Fruit fly (Drosophila melanogaster) whole organism, embryonic: Measurements from ENCODE around the gene Rchy1.

Experiments used
- Ada2b ChIP-seq: fragments of 200-800 bp; sonication (Bioruptor generic); IDR thresholded peaks from 2 replicates; pipeline ENCODE4 v1.3.6; 2022; ENCODE audit warnings: missing biosample characterization, missing genetic modification characterization
- Bgb ChIP-seq: fragments of 200-800 bp; sonication (Bioruptor generic); IDR thresholded peaks from 2 replicates; pipeline ENCODE4 v1.3.6; 2022; ENCODE audit warnings: missing biosample characterization, missing genetic modification characterization; ENCODE audit not compliant: partially characterized antibody
- CG10543 ChIP-seq: fragments of 200-800 bp; sonication (Bioruptor generic); optimal IDR thresholded peaks from 3 replicates; lab custom pipeline; 2017; ENCODE audit warnings: missing biosample characterization, mild to moderate bottlenecking, missing genetic modification characterization, moderate library complexity
- CG12299 ChIP-seq: fragments of 200-800 bp; sonication (Bioruptor generic); optimal IDR thresholded peaks from 2 replicates; lab custom pipeline; 2018; ENCODE audit warnings: missing biosample characterization, mild to moderate bottlenecking, missing genetic modification characterization
- CG12659 ChIP-seq: fragments of 200-800 bp; sonication (Bioruptor generic); optimal IDR thresholded peaks from 3 replicates; lab custom pipeline; 2017; ENCODE audit warnings: mild to moderate bottlenecking, missing biosample characterization, missing genetic modification reagents, missing genetic modification characterization
- CG12744 ChIP-seq: fragments of 200-800 bp; sonication (Bioruptor generic); optimal IDR thresholded peaks from 2 replicates; lab custom pipeline; 2016; ENCODE audit warnings: missing biosample characterization, missing genetic modification characterization
- CG13424 ChIP-seq: fragments of 200-800 bp; sonication (Bioruptor generic); optimal IDR thresholded peaks from 2 replicates; lab custom pipeline; 2019; ENCODE audit warnings: missing biosample characterization, mild to moderate bottlenecking, missing genetic modification characterization, moderate library complexity
- CG1647 ChIP-seq: fragments of 200-800 bp; sonication (Bioruptor generic); optimal IDR thresholded peaks from 3 replicates; lab custom pipeline; 2016; ENCODE audit warnings: missing biosample characterization, missing genetic modification characterization
- CG2129 ChIP-seq: fragments of 200-800 bp; sonication (Bioruptor generic); IDR thresholded peaks from 2 replicates; pipeline ENCODE4 v1.3.6; 2022; ENCODE audit warnings: missing biosample characterization, missing genetic modification characterization; ENCODE audit not compliant: partially characterized antibody
- CG3726 ChIP-seq: fragments of 200-800 bp; sonication (Bioruptor generic); IDR thresholded peaks from 3 replicates; pipeline ENCODE4, ENCODE4 v1.3.6; 2022; ENCODE audit warnings: missing biosample characterization, missing genetic modification characterization
- CG4707 ChIP-seq: fragments of 200-800 bp; sonication (Bioruptor generic); optimal IDR thresholded peaks from 2 replicates; lab custom pipeline; 2018; ENCODE audit warnings: missing biosample characterization, mild to moderate bottlenecking, missing genetic modification characterization, moderate library complexity
- CG6654 ChIP-seq: fragments of 200-800 bp; sonication (Bioruptor generic); optimal IDR thresholded peaks from 2 replicates; lab custom pipeline; 2017; ENCODE audit warnings: missing biosample characterization, mild to moderate bottlenecking, missing genetic modification characterization
- CG6813 ChIP-seq: fragments of 200-800 bp; sonication (Bioruptor generic); optimal IDR thresholded peaks from 2 replicates; lab custom pipeline; 2017; ENCODE audit warnings: missing biosample characterization, missing genetic modification characterization, mild to moderate bottlenecking, moderate library complexity, missing genetic modification reagents
- CG7271 ChIP-seq: fragments of 200-800 bp; sonication (Bioruptor generic); optimal IDR thresholded peaks from 2 replicates; lab custom pipeline; 2018; ENCODE audit warnings: missing biosample characterization, mild to moderate bottlenecking, missing genetic modification characterization, moderate library complexity
- CG7372 ChIP-seq: fragments of 200-800 bp; sonication (Bioruptor generic); IDR thresholded peaks from 2 replicates; pipeline ENCODE4 v1.3.6; 2022; ENCODE audit warnings: missing biosample characterization, missing genetic modification characterization
- CG7987 ChIP-seq: fragments of 200-800 bp; sonication (Bioruptor generic); optimal IDR thresholded peaks from 2 replicates; lab custom pipeline; 2018; ENCODE audit warnings: missing biosample characterization, mild to moderate bottlenecking, missing genetic modification characterization, moderate library complexity
- CG8290 ChIP-seq, 3 experiments: fragments of 200-800 bp; sonication (Bioruptor generic); optimal IDR thresholded peaks; 2 replicates each; lab custom pipeline; 2016 to 2019; ENCODE audit warnings: missing biosample characterization in 3 of 3, missing genetic modification characterization in 3 of 3, mild to moderate bottlenecking in 2 of 3, moderate library complexity in 1 of 3
- CG8359 ChIP-seq: fragments of 200-800 bp; sonication (Bioruptor generic); optimal IDR thresholded peaks from 2 replicates; lab custom pipeline; 2017; ENCODE audit warnings: missing biosample characterization, mild to moderate bottlenecking, missing genetic modification characterization, borderline replicate concordance
- CG9797 ChIP-seq: fragments of 200-800 bp; sonication (Bioruptor generic); optimal IDR thresholded peaks from 3 replicates; lab custom pipeline; 2018; ENCODE audit warnings: missing biosample characterization, mild to moderate bottlenecking, missing genetic modification characterization
- CG9932 ChIP-seq: fragments of 200-800 bp; sonication (Bioruptor generic); IDR thresholded peaks from 2 replicates; pipeline ENCODE4 v1.3.6; 2022; ENCODE audit warnings: missing biosample characterization, missing genetic modification characterization
- E2f1 ChIP-seq: fragments of 200-800 bp; sonication (Bioruptor generic); IDR thresholded peaks from 2 replicates; pipeline ENCODE4 v1.3.6; 2022; ENCODE audit warnings: missing biosample characterization, missing genetic modification characterization
- Elba2 ChIP-seq: fragments of 200-800 bp; sonication (Bioruptor generic); optimal IDR thresholded peaks from 3 replicates; lab custom pipeline; 2016; ENCODE audit warnings: missing biosample characterization, missing genetic modification characterization
- Ets97D ChIP-seq: fragments of 200-800 bp; sonication (Bioruptor generic); optimal IDR thresholded peaks from 3 replicates; lab custom pipeline; 2016; ENCODE audit warnings: missing biosample characterization, missing genetic modification characterization
- Fer1 ChIP-seq: fragments of 200-800 bp; sonication (Bioruptor generic); optimal IDR thresholded peaks from 2 replicates; lab custom pipeline; 2017; ENCODE audit warnings: missing biosample characterization, mild to moderate bottlenecking, missing genetic modification characterization
- GATAe ChIP-seq: fragments of 200-800 bp; sonication (Bioruptor generic); conservative IDR thresholded peaks from 2 replicates; pipeline ENCODE4 v1.3.6; 2022; ENCODE audit warnings: missing biosample characterization, missing genetic modification characterization
- Hand ChIP-seq: fragments of 200-800 bp; sonication (Bioruptor generic); optimal IDR thresholded peaks from 2 replicates; lab custom pipeline; 2017; ENCODE audit warnings: mild to moderate bottlenecking, missing biosample characterization, missing genetic modification reagents, missing genetic modification characterization
- Lhr ChIP-seq: fragments of 200-800 bp; sonication (Bioruptor generic); optimal IDR thresholded peaks from 3 replicates; lab custom pipeline; 2017; ENCODE audit warnings: mild to moderate bottlenecking, missing biosample characterization, missing genetic modification reagents, missing genetic modification characterization
- MTF-1 ChIP-seq: fragments of 200-800 bp; sonication (Bioruptor generic); optimal IDR thresholded peaks from 2 replicates; lab custom pipeline; 2018; ENCODE audit warnings: missing biosample characterization, mild to moderate bottlenecking, missing genetic modification characterization, borderline replicate concordance
- Med ChIP-seq: fragments of 200-800 bp; sonication (Bioruptor generic); peaks from one replicate; lab custom pipeline; 2016; ENCODE audit warnings: missing biosample characterization, missing genetic modification characterization, mild to moderate bottlenecking, inconsistent platforms, moderate library complexity
- Nf-YC ChIP-seq: fragments of 200-800 bp; optimal IDR thresholded peaks from 3 replicates; lab custom pipeline; 2019; ENCODE audit warnings: missing biosample characterization, mild to moderate bottlenecking, missing genetic modification characterization, moderate library complexity
- Opbp ChIP-seq: fragments of 200-800 bp; sonication (Bioruptor generic); IDR thresholded peaks from 3 replicates; pipeline ENCODE4 v1.3.6; 2022; ENCODE audit warnings: missing biosample characterization, missing genetic modification characterization; ENCODE audit not compliant: partially characterized antibody
- Optix ChIP-seq: fragments of 200-800 bp; sonication (Bioruptor generic); IDR thresholded peaks from 3 replicates; pipeline ENCODE4 v1.3.6; 2022; ENCODE audit warnings: missing biosample characterization, missing genetic modification characterization
- aop ChIP-seq: fragments of 200-800 bp; sonication (Bioruptor generic); IDR thresholded peaks from 2 replicates; pipeline ENCODE4 v1.3.6; 2022; ENCODE audit warnings: missing biosample characterization, missing genetic modification characterization
- ase ChIP-seq: fragments of 200-800 bp; sonication (Bioruptor generic); IDR thresholded peaks from 3 replicates; pipeline ENCODE4 v1.3.6; 2022; ENCODE audit warnings: missing biosample characterization, missing genetic modification characterization
- bowl ChIP-seq: fragments of 200-800 bp; sonication (Bioruptor generic); IDR thresholded peaks from 2 replicates; pipeline ENCODE4 v1.3.6; 2022; ENCODE audit warnings: missing biosample characterization, missing genetic modification characterization
- bsh ChIP-seq, 2 experiments: fragments of 200-800 bp; sonication (Bioruptor generic); optimal IDR thresholded peaks; 2 replicates each; lab custom pipeline; 2017 to 2018; ENCODE audit warnings: mild to moderate bottlenecking in 2 of 2, missing biosample characterization in 2 of 2, missing genetic modification characterization in 2 of 2, moderate library complexity in 1 of 2
- crol ChIP-seq: fragments of 200-800 bp; sonication (Bioruptor generic); IDR thresholded peaks from 2 replicates; pipeline ENCODE4 v1.3.6; 2022; ENCODE audit warnings: missing biosample characterization, missing genetic modification characterization
- fd64A ChIP-seq: fragments of 200-800 bp; sonication (Bioruptor generic); optimal IDR thresholded peaks from 3 replicates; lab custom pipeline; 2018; ENCODE audit warnings: missing biosample characterization, mild to moderate bottlenecking, missing genetic modification characterization
- gce ChIP-seq: fragments of 200-800 bp; sonication (Bioruptor generic); IDR thresholded peaks from 3 replicates; pipeline ENCODE4 v1.3.6; 2022; ENCODE audit warnings: missing biosample characterization, missing genetic modification characterization
- gfzf ChIP-seq: fragments of 200-800 bp; sonication (Bioruptor generic); optimal IDR thresholded peaks from 2 replicates; lab custom pipeline; 2016; ENCODE audit warnings: missing biosample characterization, mild to moderate bottlenecking, missing genetic modification characterization, moderate library complexity
- insv ChIP-seq, 2 experiments: fragments of 200-800 bp; sonication (Bioruptor generic); optimal IDR thresholded peaks; 3 replicates each; lab custom pipeline; 2016 to 2018; ENCODE audit warnings: missing biosample characterization in 2 of 2, missing genetic modification characterization in 2 of 2
- inv ChIP-seq: fragments of 200-800 bp; sonication (Bioruptor generic); IDR thresholded peaks from 2 replicates; pipeline ENCODE4 v1.3.6; 2022; ENCODE audit warnings: missing biosample characterization, missing genetic modification characterization; ENCODE audit not compliant: partially characterized antibody
- kah ChIP-seq: fragments of 200-800 bp; sonication (Bioruptor generic); optimal IDR thresholded peaks from 2 replicates; lab custom pipeline; 2018; ENCODE audit warnings: missing biosample characterization, mild to moderate bottlenecking, missing genetic modification characterization
- lilli ChIP-seq: fragments of 200-800 bp; sonication (Bioruptor generic); optimal IDR thresholded peaks from 3 replicates; lab custom pipeline; 2016; ENCODE audit warnings: missing biosample characterization, missing genetic modification characterization
- mld ChIP-seq: fragments of 200-800 bp; sonication (Bioruptor generic); IDR thresholded peaks from 3 replicates; pipeline ENCODE4 v1.3.6; 2022; ENCODE audit warnings: missing biosample characterization, missing genetic modification characterization; ENCODE audit not compliant: partially characterized antibody
- ranshi ChIP-seq: fragments of 200-800 bp; sonication (Bioruptor generic); IDR thresholded peaks from 2 replicates; pipeline ENCODE4 v1.3.6; 2022; ENCODE audit warnings: missing biosample characterization, missing genetic modification characterization
- ro ChIP-seq: fragments of 200-800 bp; sonication (Bioruptor generic); IDR thresholded peaks from 2 replicates; pipeline ENCODE4 v1.3.6; 2022; ENCODE audit warnings: missing biosample characterization, missing genetic modification characterization
- seq ChIP-seq: fragments of 200-800 bp; sonication (Bioruptor generic); IDR thresholded peaks from 2 replicates; pipeline ENCODE4 v1.3.6; 2022; ENCODE audit warnings: missing biosample characterization, missing genetic modification characterization
- sisA ChIP-seq: fragments of 200-800 bp; sonication (Bioruptor generic); IDR thresholded peaks from 2 replicates; pipeline ENCODE4 v1.3.6; 2022; ENCODE audit warnings: missing biosample characterization, missing genetic modification characterization
- slbo ChIP-seq: fragments of 200-800 bp; sonication (Bioruptor generic); IDR thresholded peaks from 2 replicates; pipeline ENCODE4 v1.3.6; 2022; ENCODE audit warnings: missing biosample characterization, missing genetic modification characterization
- tna ChIP-seq: fragments of 200-800 bp; sonication (Bioruptor generic); IDR thresholded peaks from 2 replicates; pipeline ENCODE4 v1.3.6; 2022; ENCODE audit warnings: missing biosample characterization, missing genetic modification characterization; ENCODE audit not compliant: partially characterized antibody
- yki ChIP-seq: fragments of >200 bp; optimal IDR thresholded peaks from 3 replicates; lab custom pipeline; 2018

Gene Rchy1

dm6 chr2L:6424198-6424597 lies 41.3 kb downstream of the Rchy1 start, which contains the start of gene Fic (continued):
- TF ChIP-seq CG12299 (tag; lab: Kevin White, UChicago), result no peak
- TF ChIP-seq Opbp (GFP tag; lab: Robert Waterston, UW), result peak; percentile 35; the same call in 1 of the 3 replicates
- TF ChIP-seq MTF-1 (GFP tag; lab: Kevin White, UChicago), result no peak
- peak; percentile 55 for TF ChIP-seq gfzf
- no peak for TF ChIP-seq aop
- no peak for TF ChIP-seq CG12744
- TF ChIP-seq CG4707 (GFP tag; lab: Kevin White, UChicago), result no peak
- TF ChIP-seq ase, result no peak
- no peak for TF ChIP-seq inv (GFP tag; lab: Robert Waterston, UW)
- no peak for TF ChIP-seq lilli (GFP tag; lab: Kevin White, UChicago)
- no peak for TF ChIP-seq sisA (GFP tag; lab: Robert Waterston, UW)
- TF ChIP-seq CG6654, result no peak
- TF ChIP-seq CG6813, result no peak
- TF ChIP-seq CG12659 (GFP tag; lab: Kevin White, UChicago), result peak; percentile 4
- no peak for TF ChIP-seq CG8359
- no peak for TF ChIP-seq Elba2 (GFP tag; lab: Kevin White, UChicago)
- no peak for TF ChIP-seq ranshi (GFP tag; lab: Robert Waterston, UW)
- TF ChIP-seq Bgb (GFP tag; lab: Robert Waterston, UW), result no peak
- no peak for TF ChIP-seq bowl (GFP tag; lab: Robert Waterston, UW)
- no peak for TF ChIP-seq Nf-YC (tag; lab: Kevin White, UChicago)
- no peak for TF ChIP-seq Lhr
- peak; percentile 68 for TF ChIP-seq CG9797 (GFP tag; lab: Kevin White, UChicago)
- no peak for TF ChIP-seq slbo (GFP tag; lab: Robert Waterston, UW)
- TF ChIP-seq seq (GFP tag; lab: Robert Waterston, UW), result no peak
- no peak for TF ChIP-seq Optix (GFP tag; lab: Robert Waterston, UW)
- no peak for TF ChIP-seq E2f1 (GFP tag; lab: Robert Waterston, UW)
- TF ChIP-seq CG7372 (GFP tag; lab: Robert Waterston, UW), result no peak
- TF ChIP-seq kah (GFP tag; lab: Kevin White, UChicago), result no peak
- no peak for TF ChIP-seq GATAe (GFP tag; lab: Robert Waterston, UW)
- TF ChIP-seq CG3726 (GFP tag; lab: Robert Waterston, UW), result no peak
- TF ChIP-seq yki (lab: Kevin White, UChicago), result no peak
- TF ChIP-seq mld (GFP tag; lab: Robert Waterston, UW), result no peak
- no peak for TF ChIP-seq CG9932
- TF ChIP-seq bsh (GFP tag; optimal IDR thresholded peaks at IDR 0.05; lab: Kevin White, UChicago), result no peak
- TF ChIP-seq Ets97D (GFP tag; lab: Kevin White, UChicago), result no peak
- TF ChIP-seq Fer1, result no peak
- TF ChIP-seq CG7271 (tag; lab: Kevin White, UChicago), result no peak
- TF ChIP-seq, all 482 proteins: peak for 33

- TF ChIP-seq fd64A (no peak), tna (GFP tag; lab: Robert Waterston, UW) (no peak), ro (GFP tag; lab: Robert Waterston, UW) (no peak), CG2129 (GFP tag; lab: Robert Waterston, UW) (no peak), crol (GFP tag; lab: Robert Waterston, UW) (no peak), CG1647 (no peak), CG10543 (GFP tag; lab: Kevin White, UChicago) (peak; percentile 52), Med (GFP tag; lab: Kevin White, UChicago) (peak; percentile 62), insv (GFP tag; optimal IDR thresholded peaks at IDR 0.05; lab: Kevin White, UChicago) (no peak), CG7987 (GFP tag; lab: Kevin White, UChicago) (no peak), Ada2b (GFP tag; lab: Robert Waterston, UW) (no peak), CG13424 (no peak), Hand (GFP tag; lab: Kevin White, UChicago) (no peak), CG8290 (GFP tag; optimal IDR thresholded peaks at IDR 0.05; lab: Kevin White, UChicago) (no peak), CG8290 (tag; optimal IDR thresholded peaks at IDR 0.05; lab: Kevin White, UChicago) (no peak), gce (GFP tag; lab: Robert Waterston, UW) (no peak)
Measured at dm6 chr2L:6423148-6423547, 42.3 kb downstream of the Rchy1 start, which contains the start of gene Tig. Gene Tig (minus strand): TSS chr2L:6423310.
